Worm (Caenorhabditis elegans) whole organism, L4 larva: Measurements from ENCODE around the gene C01G10.15.
A peak's percentile ranks its signal among the peaks of the same experiment; 100 is the strongest.

Source experiments
- F49E8.2 ChIP-seq: sonication (generic microtip); optimal IDR thresholded peaks from 2 replicates; lab custom pipeline; 2016; ENCODE audit warnings: missing compliant biosample characterization, mild to moderate bottlenecking, missing genetic modification characterization, borderline replicate concordance
- Y75B8A.6 ChIP-seq: fragments of 200-800 bp; sonication (Bioruptor generic); IDR thresholded peaks from 2 replicates; pipeline ENCODE4 v1.3.6; 2022; ENCODE audit warnings: missing genetic modification reagents, missing genetic modification characterization, missing compliant biosample characterization
- arid-1 ChIP-seq: fragments of 200-800 bp; sonication (Bioruptor generic); conservative IDR thresholded peaks from 2 replicates; pipeline ENCODE4 v1.3.6; 2022; ENCODE audit warnings: missing genetic modification reagents, missing genetic modification characterization, missing compliant biosample characterization
- attf-4 ChIP-seq: sonication (generic microtip); optimal IDR thresholded peaks from 3 replicates; lab custom pipeline; 2017; ENCODE audit warnings: missing biosample characterization, missing genetic modification characterization
- ceh-28 ChIP-seq: fragments of 150-350 bp; optimal IDR thresholded peaks from 2 replicates; lab custom pipeline; 2014; ENCODE audit warnings: missing biosample characterization, missing genetic modification reagents, missing genetic modification characterization
- ceh-44 ChIP-seq: fragments of 200-800 bp; sonication (Bioruptor generic); IDR thresholded peaks from 2 replicates; pipeline ENCODE4 v1.3.6; 2022; ENCODE audit warnings: missing genetic modification reagents, missing genetic modification characterization, missing compliant biosample characterization
- ceh-82 ChIP-seq: sonication (generic microtip); optimal IDR thresholded peaks from 2 replicates; lab custom pipeline; 2017; ENCODE audit warnings: missing biosample characterization, missing genetic modification characterization
- cey-2 ChIP-seq: sonication (generic microtip); optimal IDR thresholded peaks from 3 replicates; lab custom pipeline; 2017; ENCODE audit warnings: missing genetic modification characterization, mild to moderate bottlenecking, missing compliant biosample characterization, antibody characterized with exemption, borderline replicate concordance; ENCODE audit not compliant: insufficient read depth
- ctbp-1 ChIP-seq: fragments of 200-800 bp; sonication (Bioruptor generic); IDR thresholded peaks from 2 replicates; pipeline ENCODE4 v1.3.6; 2022; ENCODE audit warnings: missing genetic modification reagents, missing genetic modification characterization, missing compliant biosample characterization
- daf-12 ChIP-seq: fragments of 150-350 bp; optimal IDR thresholded peaks from 2 replicates; lab custom pipeline; 2014; ENCODE audit warnings: missing biosample characterization, missing genetic modification reagents, missing genetic modification characterization
- daf-16 ChIP-seq, 3 experiments: sonication (generic microtip); optimal IDR thresholded peaks; 2 replicates each; lab custom pipeline; 2016 to 2017; ENCODE audit warnings: missing genetic modification characterization in 3 of 3, missing genetic modification reagents in 3 of 3, mild to moderate bottlenecking in 2 of 3, missing compliant biosample characterization in 2 of 3, missing biosample characterization in 1 of 3, moderate library complexity in 1 of 3
- dmd-6 ChIP-seq: fragments of 200-800 bp; sonication (Bioruptor generic); IDR thresholded peaks from 2 replicates; pipeline ENCODE4 v1.3.6; 2022; ENCODE audit warnings: missing genetic modification reagents, missing genetic modification characterization, missing compliant biosample characterization
- dmd-9 ChIP-seq: fragments of 200-800 bp; sonication (Bioruptor generic); IDR thresholded peaks from 2 replicates; pipeline ENCODE4 v1.3.6; 2022; ENCODE audit warnings: missing genetic modification reagents, missing genetic modification characterization, missing compliant biosample characterization
- dpl-1 ChIP-seq: fragments of 150-350 bp; optimal IDR thresholded peaks from 2 replicates; lab custom pipeline; 2014; ENCODE audit warnings: missing biosample characterization, missing genetic modification reagents, missing genetic modification characterization
- egl-43 ChIP-seq: fragments of 200-800 bp; sonication (Bioruptor generic); IDR thresholded peaks from 2 replicates; pipeline ENCODE4 v1.3.6; 2022; ENCODE audit warnings: missing genetic modification reagents, missing genetic modification characterization, missing compliant biosample characterization
- fkh-10 ChIP-seq: fragments of 150-350 bp; optimal IDR thresholded peaks from 2 replicates; lab custom pipeline; 2014; ENCODE audit warnings: missing biosample characterization, missing genetic modification reagents, missing genetic modification characterization
- hlh-11 ChIP-seq: fragments of 200-800 bp; sonication (Bioruptor generic); optimal IDR thresholded peaks from 2 replicates; lab custom pipeline; 2018; ENCODE audit warnings: mild to moderate bottlenecking, missing genetic modification characterization, missing compliant biosample characterization
- hlh-30 ChIP-seq: sonication (generic microtip); optimal IDR thresholded peaks from 2 replicates; lab custom pipeline; 2017; ENCODE audit warnings: antibody characterized with exemption, mild to moderate bottlenecking, missing genetic modification characterization, missing compliant biosample characterization; ENCODE audit not compliant: insufficient read depth
- lin-38 ChIP-seq: fragments of 200-800 bp; sonication (Bioruptor generic); IDR thresholded peaks from 2 replicates; pipeline ENCODE4 v1.3.6; 2022; ENCODE audit warnings: missing genetic modification reagents, missing genetic modification characterization, missing compliant biosample characterization
- lin-39 ChIP-seq: fragments of 150-350 bp; optimal IDR thresholded peaks from 2 replicates; lab custom pipeline; 2014; ENCODE audit warnings: missing biosample characterization, missing genetic modification reagents, missing genetic modification characterization
- lir-3 ChIP-seq: sonication (generic microtip); optimal IDR thresholded peaks from 2 replicates; lab custom pipeline; 2016; ENCODE audit warnings: mild to moderate bottlenecking, missing genetic modification characterization, missing compliant biosample characterization
- lsy-2 ChIP-seq, 2 experiments: fragments of 150-350 bp in 1 of 2; sonication (generic microtip) in 1 of 2; optimal IDR thresholded peaks; 2 replicates each; lab custom pipeline; 2014 to 2017; ENCODE audit warnings: missing biosample characterization in 2 of 2, missing genetic modification characterization in 2 of 2
- madf-5 ChIP-seq, 2 experiments: fragments of 200-800 bp; sonication (Bioruptor generic); IDR thresholded peaks; 2 replicates each; pipeline ENCODE4 v1.3.6; 2022; ENCODE audit warnings: missing compliant biosample characterization in 2 of 2, missing genetic modification characterization in 2 of 2
- mes-2 ChIP-seq: sonication (generic microtip); optimal IDR thresholded peaks from 2 replicates; lab custom pipeline; 2016; ENCODE audit warnings: missing genotype, mild to moderate bottlenecking, missing genetic modification characterization, missing compliant biosample characterization; ENCODE audit not compliant: poor library complexity, severe bottlenecking
- mxl-3 ChIP-seq: fragments of 200-800 bp; sonication (Bioruptor generic); optimal IDR thresholded peaks from 2 replicates; lab custom pipeline; 2018; ENCODE audit warnings: mild to moderate bottlenecking, missing genetic modification characterization, missing compliant biosample characterization
- nhr-11 ChIP-seq: fragments of 150-350 bp; optimal IDR thresholded peaks from 2 replicates; lab custom pipeline; 2014; ENCODE audit warnings: missing biosample characterization, missing genetic modification characterization
- nhr-42 ChIP-seq: fragments of 200-800 bp; sonication (Bioruptor generic); IDR thresholded peaks from 2 replicates; pipeline ENCODE4 v1.3.6; 2022; ENCODE audit warnings: missing genetic modification characterization, missing compliant biosample characterization
- nhr-76 ChIP-seq: fragments of 150-350 bp; optimal IDR thresholded peaks from 2 replicates; lab custom pipeline; 2014; ENCODE audit warnings: missing biosample characterization, missing genetic modification characterization
- saeg-2 ChIP-seq: fragments of 200-800 bp; sonication (Bioruptor generic); IDR thresholded peaks from 2 replicates; pipeline ENCODE4 v1.3.6; 2022; ENCODE audit warnings: missing genetic modification reagents, missing genetic modification characterization, missing compliant biosample characterization
- set-16 ChIP-seq: fragments of 200-800 bp; sonication (Bioruptor generic); IDR thresholded peaks from 2 replicates; pipeline ENCODE4 v1.3.6; 2022; ENCODE audit warnings: missing genetic modification reagents, missing genetic modification characterization, missing compliant biosample characterization
- tra-1 ChIP-seq: fragments of 200-800 bp; sonication (Bioruptor generic); IDR thresholded peaks from 2 replicates; pipeline ENCODE4 v1.3.6; 2022; ENCODE audit warnings: missing genetic modification reagents, missing genetic modification characterization, missing compliant biosample characterization
- unc-130 ChIP-seq: sonication (generic microtip); optimal IDR thresholded peaks from 2 replicates; lab custom pipeline; 2016; ENCODE audit warnings: missing genetic modification reagents, missing genetic modification characterization, missing compliant biosample characterization
- zfp-2 ChIP-seq: sonication (generic microtip); optimal IDR thresholded peaks from 2 replicates; lab custom pipeline; 2016; ENCODE audit warnings: mild to moderate bottlenecking, missing genetic modification characterization, missing compliant biosample characterization
- zfp-3 ChIP-seq: fragments of 200-800 bp; sonication (Bioruptor generic); conservative IDR thresholded peaks from 2 replicates; pipeline ENCODE4 v1.3.6; 2022; ENCODE audit warnings: missing genetic modification reagents, missing genetic modification characterization, missing compliant biosample characterization
- zip-11 ChIP-seq: fragments of 200-800 bp; sonication (Bioruptor generic); IDR thresholded peaks from 2 replicates; pipeline ENCODE4 v1.3.6; 2022; ENCODE audit warnings: missing genetic modification characterization, missing compliant biosample characterization
- zip-2 ChIP-seq: fragments of 150-350 bp; optimal IDR thresholded peaks from 2 replicates; lab custom pipeline; 2014; ENCODE audit warnings: missing biosample characterization, missing genetic modification characterization
- ztf-7 ChIP-seq: fragments of 150-350 bp; optimal IDR thresholded peaks from 2 replicates; lab custom pipeline; 2014; ENCODE audit warnings: missing biosample characterization, missing genetic modification characterization

The C01G10.15 gene

ce11 chrV:15071015-15071810, 15.9 kb downstream of the C01G10.15 start, which contains the start of gene unc-76 (continued):
- TF ChIP-seq F49E8.2 (tag; lab: Kevin White, UChicago) (no peak), dpl-1 (peak; percentile 27), set-16 (GFP tag; lab: Robert Waterston, UW) (no peak; the same call in 1 of the 2 replicates), nhr-76 (tag; lab: Kevin White, UChicago) (no peak), fkh-10 (GFP tag; lab: Kevin White, UChicago) (peak; percentile 92), ctbp-1 (GFP tag; lab: Robert Waterston, UW) (peak; percentile 72), dmd-6 (GFP tag; lab: Robert Waterston, UW) (peak; percentile 38; the same call in 1 of the 2 replicates), dmd-9 (GFP tag; lab: Robert Waterston, UW) (no peak), daf-16 (GFP tag; optimal IDR thresholded peaks at IDR 0.05; lab: Kevin White, UChicago) (peak in 1 of 2 experiments; percentile 23), daf-16 (tag; optimal IDR thresholded peaks at IDR 0.05; lab: Kevin White, UChicago) (peak; percentile 8), zip-11 (no peak), zfp-2 (tag; lab: Kevin White, UChicago) (no peak), arid-1 (GFP tag; lab: Robert Waterston, UW) (0 out of 2 replicates have a peak, but pooled peaks have one; percentile 32), egl-43 (GFP tag; lab: Robert Waterston, UW) (peak; percentile 38; the same call in 1 of the 2 replicates), lir-3 (no peak), tra-1 (no peak), unc-130 (GFP tag; lab: Kevin White, UChicago) (no peak), ceh-82 (tag; lab: Kevin White, UChicago) (no peak), saeg-2 (GFP tag; lab: Robert Waterston, UW) (no peak), hlh-30 (tag; lab: Kevin White, UChicago) (peak; percentile 48), ceh-28 (tag; lab: Kevin White, UChicago) (no peak), zfp-3 (GFP tag; lab: Robert Waterston, UW) (no peak)

- TF ChIP-seq fkh-10 (GFP tag; lab: Kevin White, UChicago) (peak; percentile 14), lsy-2 (tag; optimal IDR thresholded peaks at IDR 0.05; lab: Kevin White, UChicago) (peak in 1 of 2 experiments; percentile 61), F49E8.2 (tag; lab: Kevin White, UChicago) (no peak), daf-12 (tag; lab: Kevin White, UChicago) (no peak), mes-2 (tag; lab: Kevin White, UChicago) (no peak), nhr-42 (GFP tag; lab: Robert Waterston, UW) (no peak), hlh-11 (no peak), ceh-44 (GFP tag; lab: Robert Waterston, UW) (no peak)
These were observed 17.6 kb downstream of the C01G10.15 start for ce11 chrV:15069435-15069985.

ce11 chrV:15068378-15068777, 18.7 kb downstream of the C01G10.15 start, which contains the start of gene dnj-3:
dnj-3 (plus strand) TSS chrV:15068678.
- TF ChIP-seq lin-39 (no peak), madf-5 (GFP tag; IDR thresholded peaks at IDR 0.05; lab: Robert Waterston, UW) (no peak), cey-2 (no peak)
- TF ChIP-seq, all 104 proteins: peak for 0

ce11 chrV:15067165-15067564, 19.9 kb downstream of the C01G10.15 start, which contains the start of gene C25D7.10:
C25D7.10 (plus strand) TSS chrV:15067465.
- TF ChIP-seq Y75B8A.6 (no peak), attf-4 (tag; lab: Kevin White, UChicago) (no peak), fkh-10 (GFP tag; lab: Kevin White, UChicago) (no peak), arid-1 (GFP tag; lab: Robert Waterston, UW) (no peak), ztf-7 (no peak), lin-38 (GFP tag; lab: Robert Waterston, UW) (peak; percentile 27; the same call in 1 of the 2 replicates), mxl-3 (no peak), zip-2 (tag; lab: Kevin White, UChicago) (no peak), nhr-11 (tag; lab: Kevin White, UChicago) (no peak)
- TF ChIP-seq, all 104 proteins: peak for 1
